Fruit fly (Drosophila melanogaster) whole organism, embryonic: ENCODE data around the gene slpr.

Experiments used
- Bteb2 ChIP-seq: fragments of 200-800 bp; sonication (Bioruptor generic); optimal IDR thresholded peaks from 2 replicates; lab custom pipeline; 2016; ENCODE audit warnings: missing biosample characterization, missing genetic modification characterization
- CG1024 ChIP-seq: fragments of 200-800 bp; sonication (Bioruptor generic); IDR thresholded peaks from 2 replicates; pipeline ENCODE4 v1.3.6; 2022; ENCODE audit warnings: missing biosample characterization, missing genetic modification characterization
- CG11093 ChIP-seq: fragments of 200-800 bp; sonication (Bioruptor generic); IDR thresholded peaks from 3 replicates; pipeline ENCODE4 v1.3.6; 2022; ENCODE audit warnings: missing biosample characterization, missing genetic modification characterization
- CG11247 ChIP-seq: fragments of 200-800 bp; sonication (Bioruptor generic); IDR thresholded peaks from 2 replicates; pipeline ENCODE4 v1.3.6; 2022; ENCODE audit warnings: missing biosample characterization, missing genetic modification characterization
- CG12769 ChIP-seq: fragments of 200-800 bp; sonication (Bioruptor generic); optimal IDR thresholded peaks from 2 replicates; lab custom pipeline; 2019; ENCODE audit warnings: missing biosample characterization, mild to moderate bottlenecking, missing genetic modification characterization, moderate library complexity
- CG14050 ChIP-seq: fragments of 200-800 bp; sonication (Bioruptor generic); IDR thresholded peaks from 3 replicates; pipeline ENCODE4 v1.3.6; 2022; ENCODE audit warnings: missing biosample characterization, missing genetic modification characterization
- CG15479 ChIP-seq: fragments of 200-800 bp; sonication (Bioruptor generic); optimal IDR thresholded peaks from 3 replicates; lab custom pipeline; 2019; ENCODE audit warnings: missing biosample characterization, mild to moderate bottlenecking, missing genetic modification characterization, moderate library complexity
- CG16813 ChIP-seq: fragments of 200-800 bp; sonication (Bioruptor generic); IDR thresholded peaks from 3 replicates; pipeline ENCODE4 v1.3.6; 2022; ENCODE audit warnings: missing biosample characterization, missing genetic modification characterization; ENCODE audit not compliant: partially characterized antibody
- CG17359 ChIP-seq: fragments of 200-800 bp; sonication (Bioruptor generic); optimal IDR thresholded peaks from 3 replicates; lab custom pipeline; 2018; ENCODE audit warnings: missing biosample characterization, mild to moderate bottlenecking, missing genetic modification characterization, moderate library complexity
- CG17912 ChIP-seq: fragments of 200-800 bp; sonication (Bioruptor generic); optimal IDR thresholded peaks from 2 replicates; lab custom pipeline; 2018; ENCODE audit warnings: missing biosample characterization, mild to moderate bottlenecking, missing genetic modification characterization
- CG2129 ChIP-seq: fragments of 200-800 bp; sonication (Bioruptor generic); IDR thresholded peaks from 2 replicates; pipeline ENCODE4 v1.3.6; 2022; ENCODE audit warnings: missing biosample characterization, missing genetic modification characterization; ENCODE audit not compliant: partially characterized antibody
- CG2202 ChIP-seq: fragments of 200-800 bp; sonication (Bioruptor generic); optimal IDR thresholded peaks from 2 replicates; lab custom pipeline; 2018; ENCODE audit warnings: missing biosample characterization, mild to moderate bottlenecking, missing genetic modification characterization
- CG2678 ChIP-seq: fragments of 200-800 bp; sonication (Bioruptor generic); optimal IDR thresholded peaks from 3 replicates; lab custom pipeline; 2019; ENCODE audit warnings: missing biosample characterization, mild to moderate bottlenecking, missing genetic modification characterization, moderate library complexity
- CG30020 ChIP-seq: fragments of 200-800 bp; optimal IDR thresholded peaks from 2 replicates; lab custom pipeline; 2019; ENCODE audit warnings: missing biosample characterization, mild to moderate bottlenecking, missing genetic modification characterization, moderate library complexity
- CG6765 ChIP-seq: fragments of 200-800 bp; sonication (Bioruptor generic); optimal IDR thresholded peaks from 3 replicates; lab custom pipeline; 2017; ENCODE audit warnings: missing biosample characterization, mild to moderate bottlenecking, missing genetic modification characterization
- CG7963 ChIP-seq: fragments of 200-800 bp; sonication (Bioruptor generic); IDR thresholded peaks from 3 replicates; pipeline ENCODE4 v1.3.6; 2022; ENCODE audit warnings: missing biosample characterization, missing genetic modification characterization; ENCODE audit not compliant: partially characterized antibody
- CG8089 ChIP-seq: fragments of 200-800 bp; sonication (Bioruptor generic); optimal IDR thresholded peaks from 3 replicates; lab custom pipeline; 2016; ENCODE audit warnings: missing biosample characterization, missing genetic modification characterization
- Dad ChIP-seq: fragments of 200-800 bp; sonication (Bioruptor generic); optimal IDR thresholded peaks from 3 replicates; lab custom pipeline; 2016; ENCODE audit warnings: missing biosample characterization, missing genetic modification characterization
- Dip3 ChIP-seq: fragments of 200-800 bp; sonication (Bioruptor generic); optimal IDR thresholded peaks from 3 replicates; lab custom pipeline; 2016; ENCODE audit warnings: missing biosample characterization, missing genetic modification characterization
- ERR ChIP-seq: fragments of 200-800 bp; sonication (Bioruptor generic); optimal IDR thresholded peaks from 2 replicates; lab custom pipeline; 2016; ENCODE audit warnings: missing biosample characterization, missing genetic modification characterization
- Ets97D ChIP-seq: fragments of 200-800 bp; sonication (Bioruptor generic); optimal IDR thresholded peaks from 3 replicates; lab custom pipeline; 2016; ENCODE audit warnings: missing biosample characterization, missing genetic modification characterization
- HHEX ChIP-seq: fragments of 200-800 bp; sonication (Bioruptor generic); optimal IDR thresholded peaks from 3 replicates; lab custom pipeline; 2017; ENCODE audit warnings: missing biosample characterization, mild to moderate bottlenecking, missing genetic modification characterization, missing genetic modification reagents
- Hmr ChIP-seq: fragments of 200-800 bp; sonication (Bioruptor generic); optimal IDR thresholded peaks from 3 replicates; lab custom pipeline; 2017; ENCODE audit warnings: mild to moderate bottlenecking, missing biosample characterization, missing genetic modification reagents, missing genetic modification characterization
- Hr39 ChIP-seq: fragments of >200 bp; optimal IDR thresholded peaks from 2 replicates; lab custom pipeline; 2017
- Mad ChIP-seq: fragments of 200-800 bp; sonication (Bioruptor generic); optimal IDR thresholded peaks from 2 replicates; lab custom pipeline; 2016; ENCODE audit warnings: missing biosample characterization, missing genetic modification characterization
- Myb ChIP-seq: fragments of 200-800 bp; sonication (Bioruptor generic); optimal IDR thresholded peaks from 2 replicates; lab custom pipeline; 2016; ENCODE audit warnings: missing biosample characterization, missing genetic modification characterization
- Optix ChIP-seq: fragments of 200-800 bp; sonication (Bioruptor generic); IDR thresholded peaks from 3 replicates; pipeline ENCODE4 v1.3.6; 2022; ENCODE audit warnings: missing biosample characterization, missing genetic modification characterization
- PHDP ChIP-seq: fragments of 200-800 bp; sonication (Bioruptor generic); optimal IDR thresholded peaks from 3 replicates; lab custom pipeline; 2018; ENCODE audit warnings: missing biosample characterization, mild to moderate bottlenecking, missing genetic modification characterization, moderate library complexity
- Stat92E ChIP-seq, 3 experiments: fragments of >200 bp in 2 of 3; fragments of 200-800 bp in 1 of 3; sonication (Bioruptor generic) in 1 of 3; optimal IDR thresholded peaks; 2 replicates each; lab custom pipeline; 2017 to 2019; ENCODE audit warnings: missing biosample characterization in 3 of 3, missing genetic modification characterization in 3 of 3, mild to moderate bottlenecking in 1 of 3, moderate library complexity in 1 of 3
- Taf1 ChIP-seq: fragments of 200-800 bp; sonication (Bioruptor generic); IDR thresholded peaks from 2 replicates; pipeline ENCODE4 v1.3.6; 2022; ENCODE audit warnings: missing biosample characterization, missing genetic modification characterization
- ac ChIP-seq: fragments of 200-800 bp; sonication (Bioruptor generic); optimal IDR thresholded peaks from 3 replicates; lab custom pipeline; 2017; ENCODE audit warnings: missing biosample characterization, mild to moderate bottlenecking, missing genetic modification characterization
- aop ChIP-seq: fragments of 200-800 bp; sonication (Bioruptor generic); IDR thresholded peaks from 2 replicates; pipeline ENCODE4 v1.3.6; 2022; ENCODE audit warnings: missing biosample characterization, missing genetic modification characterization
- ase ChIP-seq: fragments of 200-800 bp; sonication (Bioruptor generic); IDR thresholded peaks from 3 replicates; pipeline ENCODE4 v1.3.6; 2022; ENCODE audit warnings: missing biosample characterization, missing genetic modification characterization
- az2 ChIP-seq: fragments of 200-800 bp; sonication (Bioruptor generic); optimal IDR thresholded peaks from 3 replicates; lab custom pipeline; 2016; ENCODE audit warnings: missing biosample characterization, missing genetic modification characterization
- chinmo ChIP-seq: fragments of 200-800 bp; sonication (Bioruptor generic); IDR thresholded peaks from 4 replicates; pipeline ENCODE4 v1.3.6; 2022; ENCODE audit warnings: missing biosample characterization, missing genetic modification characterization; ENCODE audit not compliant: partially characterized antibody
- danr ChIP-seq: fragments of 200-800 bp; sonication (Bioruptor generic); IDR thresholded peaks from 2 replicates; pipeline ENCODE4 v1.3.6; 2022; ENCODE audit warnings: missing biosample characterization, missing genetic modification characterization
- exex ChIP-seq: fragments of 200-800 bp; sonication (Bioruptor generic); optimal IDR thresholded peaks from 4 replicates; lab custom pipeline; 2018; ENCODE audit warnings: missing biosample characterization, mild to moderate bottlenecking, missing genetic modification characterization, moderate library complexity
- eyg ChIP-seq: fragments of 200-800 bp; sonication (Bioruptor generic); optimal IDR thresholded peaks from 3 replicates; lab custom pipeline; 2016; ENCODE audit warnings: missing biosample characterization, missing genetic modification characterization
- hbn ChIP-seq: fragments of 200-800 bp; sonication (Bioruptor generic); IDR thresholded peaks from 2 replicates; pipeline ENCODE4 v1.3.6; 2022; ENCODE audit warnings: missing biosample characterization, missing genetic modification characterization; ENCODE audit not compliant: partially characterized antibody
- hkb ChIP-seq, 2 experiments: fragments of 200-800 bp in 1 of 2; fragments of >200 bp in 1 of 2; sonication (Bioruptor generic) in 1 of 2; IDR thresholded peaks in 1 of 2; optimal IDR thresholded peaks in 1 of 2; 2 replicates each; pipeline versions ENCODE4 v1.3.6 to Lab custom; 2017 to 2022; ENCODE audit warnings: missing biosample characterization in 1 of 2, missing genetic modification characterization in 1 of 2
- inv ChIP-seq: fragments of 200-800 bp; sonication (Bioruptor generic); IDR thresholded peaks from 2 replicates; pipeline ENCODE4 v1.3.6; 2022; ENCODE audit warnings: missing biosample characterization, missing genetic modification characterization; ENCODE audit not compliant: partially characterized antibody
- org-1 ChIP-seq: fragments of 200-800 bp; sonication (Bioruptor generic); optimal IDR thresholded peaks from 2 replicates; lab custom pipeline; 2017; ENCODE audit warnings: missing biosample characterization, missing genetic modification characterization
- peb ChIP-seq: fragments of 200-800 bp; sonication (Bioruptor generic); IDR thresholded peaks from 2 replicates; pipeline ENCODE4 v1.3.6; 2022; ENCODE audit warnings: missing biosample characterization, missing genetic modification characterization
- pzg ChIP-seq: fragments of 200-800 bp; sonication (Bioruptor generic); optimal IDR thresholded peaks from 3 replicates; lab custom pipeline; 2018; ENCODE audit warnings: missing biosample characterization, mild to moderate bottlenecking, missing genetic modification characterization, moderate library complexity
- sens-2 ChIP-seq: fragments of 200-800 bp; sonication (Bioruptor generic); IDR thresholded peaks from 2 replicates; pipeline ENCODE4 v1.3.6; 2022; ENCODE audit warnings: missing biosample characterization, missing genetic modification characterization
- sim ChIP-seq: fragments of 200-800 bp; sonication (Bioruptor generic); IDR thresholded peaks from 2 replicates; pipeline ENCODE4 v1.3.6; 2022; ENCODE audit warnings: missing biosample characterization, missing genetic modification characterization
- stwl ChIP-seq: fragments of 200-800 bp; sonication (Bioruptor generic); optimal IDR thresholded peaks from 3 replicates; lab custom pipeline; 2018; ENCODE audit warnings: missing biosample characterization, mild to moderate bottlenecking, missing genetic modification characterization, moderate library complexity
- wdn ChIP-seq: fragments of 200-800 bp; sonication (Bioruptor generic); IDR thresholded peaks from 2 replicates; pipeline ENCODE4 v1.3.6; 2022; ENCODE audit warnings: missing biosample characterization, missing genetic modification characterization
- zfh1 ChIP-seq: fragments of 200-800 bp; sonication (Bioruptor generic); IDR thresholded peaks from 3 replicates; pipeline ENCODE4 v1.3.6; 2022; ENCODE audit warnings: missing biosample characterization, missing genetic modification characterization

The slpr gene

DNA sequence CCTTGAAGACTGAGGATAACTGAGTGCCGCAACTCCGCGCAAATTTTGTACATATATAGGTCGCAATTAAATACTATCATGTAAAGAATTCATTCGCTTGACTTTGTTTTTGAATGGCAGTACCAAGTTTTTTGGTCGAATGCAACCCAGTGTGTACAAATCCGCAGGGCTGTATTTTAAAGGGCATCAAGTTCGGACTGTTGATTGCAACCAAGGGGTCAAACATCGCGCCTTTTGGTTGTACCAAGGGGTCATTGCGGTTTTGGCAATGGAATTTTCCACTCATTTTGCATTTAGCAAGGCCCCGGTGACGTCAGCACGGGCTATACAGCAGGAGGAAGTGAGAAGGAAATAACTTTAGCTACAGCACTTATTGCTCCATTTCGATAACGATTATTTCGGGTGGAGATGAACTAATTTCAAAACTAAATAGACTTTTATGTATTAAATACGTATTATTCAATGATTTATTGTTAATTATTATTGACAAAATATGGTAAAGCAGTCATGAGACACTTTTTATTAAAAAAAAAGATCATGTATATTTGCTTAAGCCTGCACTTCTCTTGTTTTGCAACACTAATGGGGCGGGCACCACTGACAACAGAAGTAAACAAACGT lies 45.2 kb downstream of the slpr start, which contains the start of gene CG10958 (continued):
- TF ChIP-seq Bteb2 (GFP tag; lab: Kevin White, UChicago) (peak; percentile 1), ac (GFP tag; lab: Kevin White, UChicago) (no peak), CG17912 (GFP tag; lab: Kevin White, UChicago) (no peak), CG16813 (no peak), sim (GFP tag; lab: Robert Waterston, UW) (0 out of 2 replicates have a peak, but pooled peaks have one; percentile 10), exex (peak; percentile 30), az2 (peak; percentile 36), hkb (optimal IDR thresholded peaks at IDR 0.05; lab: Kevin White, UChicago) (no peak), hkb (GFP tag; IDR thresholded peaks at IDR 0.05; lab: Robert Waterston, UW) (peak; percentile 71), peb (GFP tag; lab: Robert Waterston, UW) (no peak), danr (GFP tag; lab: Robert Waterston, UW) (no peak), ase (GFP tag; lab: Robert Waterston, UW) (0 out of 3 replicates have a peak, but pooled peaks have one; percentile 32), hbn (GFP tag; lab: Robert Waterston, UW) (peak; percentile 32; the same call in 1 of the 2 replicates), Taf1 (GFP tag; lab: Robert Waterston, UW) (no peak), CG12769 (no peak), Myb (GFP tag; lab: Kevin White, UChicago) (peak; percentile 2), CG2678 (tag; lab: Kevin White, UChicago) (peak; percentile 62), chinmo (no peak), CG8089 (GFP tag; lab: Kevin White, UChicago) (no peak), wdn (GFP tag; lab: Robert Waterston, UW) (0 out of 2 replicates have a peak, but pooled peaks have one; percentile 27), Dad (GFP tag; lab: Kevin White, UChicago) (peak; percentile 35), eyg (GFP tag; lab: Kevin White, UChicago) (no peak), sens-2 (GFP tag; lab: Robert Waterston, UW) (no peak), CG7963 (GFP tag; lab: Robert Waterston, UW) (no peak), Mad (GFP tag; lab: Kevin White, UChicago) (peak; percentile 43), org-1 (GFP tag; lab: Kevin White, UChicago) (no peak), HHEX (GFP tag; lab: Kevin White, UChicago) (peak; percentile 56), Optix (GFP tag; lab: Robert Waterston, UW) (no peak), pzg (GFP tag; lab: Kevin White, UChicago) (peak; percentile 38), inv (GFP tag; lab: Robert Waterston, UW) (no peak), Ets97D (GFP tag; lab: Kevin White, UChicago) (peak; percentile 34), aop (GFP tag; lab: Robert Waterston, UW) (no peak), CG11247 (GFP tag; lab: Robert Waterston, UW) (peak; percentile 30), CG30020 (peak; percentile 11), CG2129 (GFP tag; lab: Robert Waterston, UW) (no peak), stwl (tag; lab: Kevin White, UChicago) (peak; percentile 61), CG14050 (GFP tag; lab: Robert Waterston, UW) (0 out of 3 replicates have a peak, but pooled peaks have one; percentile 13), CG6765 (GFP tag; lab: Kevin White, UChicago) (no peak), Hr39 (lab: Kevin White, UChicago) (no peak), zfh1 (GFP tag; lab: Robert Waterston, UW) (peak; percentile 66; the same call in 2 of the 3 replicates), CG2202 (tag; lab: Kevin White, UChicago) (no peak), CG11093 (GFP tag; lab: Robert Waterston, UW) (no peak), Hmr (GFP tag; lab: Kevin White, UChicago) (peak; percentile 56), Stat92E (GFP tag; optimal IDR thresholded peaks at IDR 0.05; lab: Kevin White, UChicago) (no peak), CG17359 (tag; lab: Kevin White, UChicago) (peak; percentile 49), ERR (GFP tag; lab: Kevin White, UChicago) (no peak), Dip3 (GFP tag; lab: Kevin White, UChicago) (peak; percentile 19), PHDP (tag; lab: Kevin White, UChicago) (peak; percentile 64), CG1024 (GFP tag; lab: Robert Waterston, UW) (no peak), CG15479 (GFP tag; lab: Kevin White, UChicago) (no peak)
